Fruit fly (Drosophila melanogaster): Measurements from ENCODE around the gene CG13481.

DNA sequence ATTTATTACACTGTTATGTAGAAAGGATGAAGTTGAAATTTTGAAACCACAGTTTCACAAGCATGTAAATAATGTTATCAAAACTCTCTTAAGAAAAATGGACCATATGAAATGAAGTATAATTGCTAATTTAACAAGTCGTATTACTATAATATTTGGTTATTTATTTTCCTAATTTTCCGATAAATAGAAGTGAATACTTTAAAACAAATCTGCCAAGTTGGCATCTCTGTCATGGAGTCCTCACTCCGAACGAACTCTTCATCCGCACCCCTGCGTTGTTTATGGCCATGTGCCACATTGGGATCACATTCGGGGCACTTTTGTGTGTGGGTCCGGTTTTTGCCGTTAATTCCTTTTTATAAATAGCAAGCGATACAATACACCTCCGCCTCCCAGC, 30.4 kb upstream of the CG13481 start:
- TF ChIP-seq CTCF (optimal IDR thresholded peaks at IDR 0.05): no peak
- no peak for TF ChIP-seq CG8478 (optimal IDR thresholded peaks at IDR 0.05)
